Fruit fly (Drosophila melanogaster) whole organism, embryonic: ENCODE results near the gene nan.
A peak's percentile ranks its signal among the peaks of the same experiment; 100 is the strongest.

Experiments used
- CG10209 ChIP-seq: fragments of 200-800 bp; sonication (Bioruptor generic); optimal IDR thresholded peaks from 3 replicates; lab custom pipeline; 2017; ENCODE audit warnings: missing biosample characterization, mild to moderate bottlenecking, missing genetic modification characterization, missing genetic modification reagents
- CG1024 ChIP-seq: fragments of 200-800 bp; sonication (Bioruptor generic); IDR thresholded peaks from 2 replicates; pipeline ENCODE4 v1.3.6; 2022; ENCODE audit warnings: missing biosample characterization, missing genetic modification characterization
- CG10321 ChIP-seq: fragments of 200-800 bp; sonication (Bioruptor generic); IDR thresholded peaks from 2 replicates; pipeline ENCODE4 v1.3.6; 2022; ENCODE audit warnings: missing biosample characterization, missing genetic modification characterization
- CG10979 ChIP-seq: fragments of 200-800 bp; sonication (Bioruptor generic); optimal IDR thresholded peaks from 2 replicates; lab custom pipeline; 2018; ENCODE audit warnings: missing biosample characterization, mild to moderate bottlenecking, missing genetic modification characterization, moderate library complexity
- CG13424 ChIP-seq: fragments of 200-800 bp; sonication (Bioruptor generic); optimal IDR thresholded peaks from 2 replicates; lab custom pipeline; 2019; ENCODE audit warnings: missing biosample characterization, mild to moderate bottlenecking, missing genetic modification characterization, moderate library complexity
- CG2199 ChIP-seq: fragments of 200-800 bp; sonication (Bioruptor generic); IDR thresholded peaks from 3 replicates; pipeline ENCODE4 v1.3.6; 2022; ENCODE audit warnings: missing biosample characterization, missing genetic modification characterization
- CG2875 ChIP-seq: fragments of 200-800 bp; sonication (Bioruptor generic); optimal IDR thresholded peaks from 2 replicates; lab custom pipeline; 2017; ENCODE audit warnings: missing biosample characterization, mild to moderate bottlenecking, missing genetic modification characterization, missing genetic modification reagents
- CG32772 ChIP-seq: fragments of 200-800 bp; sonication (Bioruptor generic); IDR thresholded peaks from 2 replicates; pipeline ENCODE4 v1.3.6; 2022; ENCODE audit warnings: missing biosample characterization, missing genetic modification characterization
- CG33213 ChIP-seq: fragments of 200-800 bp; sonication (Bioruptor generic); optimal IDR thresholded peaks from 3 replicates; lab custom pipeline; 2016; ENCODE audit warnings: missing biosample characterization, missing genetic modification characterization
- CG42726 ChIP-seq: fragments of 200-800 bp; sonication (Bioruptor generic); IDR thresholded peaks from 2 replicates; pipeline ENCODE4 v1.3.6; 2022; ENCODE audit warnings: missing biosample characterization, missing genetic modification characterization; ENCODE audit not compliant: partially characterized antibody
- CG4360 ChIP-seq: fragments of 200-800 bp; sonication (Bioruptor generic); IDR thresholded peaks from 2 replicates; pipeline ENCODE4 v1.3.6; 2022; ENCODE audit warnings: missing biosample characterization, missing genetic modification characterization
- CG4617 ChIP-seq: fragments of 200-800 bp; sonication (Bioruptor generic); optimal IDR thresholded peaks from 3 replicates; lab custom pipeline; 2016; ENCODE audit warnings: missing biosample characterization, missing genetic modification characterization, borderline replicate concordance
- CG9609 ChIP-seq: fragments of 200-800 bp; sonication (Bioruptor generic); optimal IDR thresholded peaks from 3 replicates; lab custom pipeline; 2016; ENCODE audit warnings: missing biosample characterization, missing genetic modification characterization
- CHES-1-like ChIP-seq: fragments of 200-800 bp; sonication (Bioruptor generic); optimal IDR thresholded peaks from 2 replicates; lab custom pipeline; 2016; ENCODE audit warnings: missing biosample characterization, missing genetic modification characterization
- CTCF ChIP-seq: fragments of 200-800 bp; sonication (Bioruptor generic); optimal IDR thresholded peaks from 2 replicates; lab custom pipeline; 2017; ENCODE audit warnings: missing biosample characterization, mild to moderate bottlenecking, missing genetic modification characterization, moderate library complexity
- CkIIα-i1 ChIP-seq: fragments of 200-800 bp; sonication (Bioruptor generic); IDR thresholded peaks from 2 replicates; pipeline ENCODE4 v1.3.6; 2022; ENCODE audit warnings: missing biosample characterization, missing genetic modification characterization
- Drgx ChIP-seq: fragments of 200-800 bp; sonication (Bioruptor generic); IDR thresholded peaks from 2 replicates; pipeline ENCODE4 v1.3.6; 2022; ENCODE audit warnings: missing biosample characterization, missing genetic modification characterization
- Fer1 ChIP-seq: fragments of 200-800 bp; sonication (Bioruptor generic); optimal IDR thresholded peaks from 2 replicates; lab custom pipeline; 2017; ENCODE audit warnings: missing biosample characterization, mild to moderate bottlenecking, missing genetic modification characterization
- H15 ChIP-seq: fragments of 200-800 bp; sonication (Bioruptor generic); IDR thresholded peaks from 3 replicates; pipeline ENCODE4 v1.3.6; 2022; ENCODE audit warnings: missing biosample characterization, missing genetic modification characterization
- Hmx ChIP-seq: fragments of 200-800 bp; sonication (Bioruptor generic); optimal IDR thresholded peaks from 2 replicates; lab custom pipeline; 2016; ENCODE audit warnings: missing biosample characterization, missing genetic modification characterization
- Hr78 ChIP-seq, 2 experiments: fragments of 200-800 bp in 1 of 2; fragments of >200 bp in 1 of 2; sonication (Bioruptor generic) in 1 of 2; optimal IDR thresholded peaks; 2 replicates each; lab custom pipeline; 2017 to 2019; ENCODE audit warnings: missing biosample characterization in 2 of 2, missing genetic modification characterization in 2 of 2, mild to moderate bottlenecking in 1 of 2, moderate library complexity in 1 of 2
- Lim3 ChIP-seq: fragments of 200-800 bp; sonication (Bioruptor generic); IDR thresholded peaks from 2 replicates; pipeline ENCODE4 v1.3.6; 2022; ENCODE audit warnings: missing biosample characterization, missing genetic modification characterization
- Med ChIP-seq: fragments of 200-800 bp; sonication (Bioruptor generic); peaks from one replicate; lab custom pipeline; 2016; ENCODE audit warnings: missing biosample characterization, missing genetic modification characterization, mild to moderate bottlenecking, inconsistent platforms, moderate library complexity
- Mrtf ChIP-seq: fragments of 200-800 bp; sonication (Bioruptor generic); IDR thresholded peaks from 3 replicates; pipeline ENCODE4 v1.3.6; 2022; ENCODE audit warnings: missing biosample characterization, missing genetic modification characterization
- Oli ChIP-seq: fragments of 200-800 bp; sonication (Bioruptor generic); optimal IDR thresholded peaks from 2 replicates; lab custom pipeline; 2018; ENCODE audit warnings: missing biosample characterization, mild to moderate bottlenecking, missing genetic modification characterization, moderate library complexity
- PHDP ChIP-seq: fragments of 200-800 bp; sonication (Bioruptor generic); optimal IDR thresholded peaks from 3 replicates; lab custom pipeline; 2018; ENCODE audit warnings: missing biosample characterization, mild to moderate bottlenecking, missing genetic modification characterization, moderate library complexity
- Scr ChIP-seq: fragments of 200-800 bp; sonication (Bioruptor generic); IDR thresholded peaks from 2 replicates; pipeline ENCODE4 v1.3.6; 2022; ENCODE audit warnings: missing biosample characterization, missing genetic modification characterization; ENCODE audit not compliant: partially characterized antibody
- Six4 ChIP-seq: fragments of 200-800 bp; sonication (Bioruptor generic); optimal IDR thresholded peaks from 2 replicates; lab custom pipeline; 2016; ENCODE audit warnings: missing biosample characterization, missing genetic modification characterization
- ac ChIP-seq: fragments of 200-800 bp; sonication (Bioruptor generic); optimal IDR thresholded peaks from 3 replicates; lab custom pipeline; 2017; ENCODE audit warnings: missing biosample characterization, mild to moderate bottlenecking, missing genetic modification characterization
- bsh ChIP-seq, 2 experiments: fragments of 200-800 bp; sonication (Bioruptor generic); optimal IDR thresholded peaks; 2 replicates each; lab custom pipeline; 2017 to 2018; ENCODE audit warnings: mild to moderate bottlenecking in 2 of 2, missing biosample characterization in 2 of 2, missing genetic modification characterization in 2 of 2, moderate library complexity in 1 of 2
- btn ChIP-seq: fragments of 200-800 bp; sonication (Bioruptor generic); optimal IDR thresholded peaks from 2 replicates; lab custom pipeline; 2016; ENCODE audit warnings: missing biosample characterization, missing genetic modification characterization
- dmrt99B ChIP-seq: fragments of 200-800 bp; sonication (Bioruptor generic); optimal IDR thresholded peaks from 2 replicates; lab custom pipeline; 2018; ENCODE audit warnings: missing biosample characterization, mild to moderate bottlenecking, missing genetic modification characterization, moderate library complexity
- fd102C ChIP-seq: fragments of 200-800 bp; sonication (Bioruptor generic); optimal IDR thresholded peaks from 2 replicates; lab custom pipeline; 2018; ENCODE audit warnings: missing biosample characterization, mild to moderate bottlenecking, missing genetic modification characterization, moderate library complexity
- gcm ChIP-seq: fragments of 200-800 bp; sonication (Bioruptor generic); optimal IDR thresholded peaks from 2 replicates; lab custom pipeline; 2019; ENCODE audit warnings: missing biosample characterization, mild to moderate bottlenecking, missing genetic modification characterization, moderate library complexity
- grn ChIP-seq: fragments of 200-800 bp; sonication (Bioruptor generic); optimal IDR thresholded peaks from 3 replicates; lab custom pipeline; 2017; ENCODE audit warnings: missing biosample characterization, missing genetic modification characterization
- hkb ChIP-seq, 2 experiments: fragments of 200-800 bp in 1 of 2; fragments of >200 bp in 1 of 2; sonication (Bioruptor generic) in 1 of 2; IDR thresholded peaks in 1 of 2; optimal IDR thresholded peaks in 1 of 2; 2 replicates each; pipeline versions ENCODE4 v1.3.6 to Lab custom; 2017 to 2022; ENCODE audit warnings: missing biosample characterization in 1 of 2, missing genetic modification characterization in 1 of 2
- kah ChIP-seq: fragments of 200-800 bp; sonication (Bioruptor generic); optimal IDR thresholded peaks from 2 replicates; lab custom pipeline; 2018; ENCODE audit warnings: missing biosample characterization, mild to moderate bottlenecking, missing genetic modification characterization
- klu ChIP-seq: fragments of 200-800 bp; sonication (Bioruptor generic); IDR thresholded peaks from 2 replicates; pipeline ENCODE4 v1.3.6; 2022; ENCODE audit warnings: missing biosample characterization, missing genetic modification characterization
- maf-S ChIP-seq: fragments of 200-800 bp; sonication (Bioruptor generic); optimal IDR thresholded peaks from 2 replicates; lab custom pipeline; 2016; ENCODE audit warnings: missing biosample characterization, missing genetic modification characterization
- mam ChIP-seq: fragments of 200-800 bp; sonication (Bioruptor generic); optimal IDR thresholded peaks from 3 replicates; lab custom pipeline; 2016; ENCODE audit warnings: missing biosample characterization, missing genetic modification characterization
- pho ChIP-seq: fragments of 200-800 bp; sonication (Bioruptor generic); optimal IDR thresholded peaks from 2 replicates; lab custom pipeline; 2016; ENCODE audit warnings: missing biosample characterization, missing genetic modification characterization
- scrt ChIP-seq: fragments of 200-800 bp; sonication (Bioruptor generic); optimal IDR thresholded peaks from 2 replicates; lab custom pipeline; 2018; ENCODE audit warnings: missing biosample characterization, mild to moderate bottlenecking, missing genetic modification characterization, moderate library complexity
- seq ChIP-seq: fragments of 200-800 bp; sonication (Bioruptor generic); IDR thresholded peaks from 2 replicates; pipeline ENCODE4 v1.3.6; 2022; ENCODE audit warnings: missing biosample characterization, missing genetic modification characterization
- shn ChIP-seq: fragments of 200-800 bp; sonication (Bioruptor generic); optimal IDR thresholded peaks from 3 replicates; lab custom pipeline; 2016; ENCODE audit warnings: missing biosample characterization, missing genetic modification characterization
- stwl ChIP-seq: fragments of 200-800 bp; sonication (Bioruptor generic); optimal IDR thresholded peaks from 3 replicates; lab custom pipeline; 2018; ENCODE audit warnings: missing biosample characterization, mild to moderate bottlenecking, missing genetic modification characterization, moderate library complexity
- trem ChIP-seq: fragments of 200-800 bp; optimal IDR thresholded peaks from 3 replicates; lab custom pipeline; 2019; ENCODE audit warnings: missing biosample characterization, mild to moderate bottlenecking, missing genetic modification characterization, moderate library complexity
- tx ChIP-seq: fragments of 200-800 bp; sonication (Bioruptor generic); optimal IDR thresholded peaks from 2 replicates; lab custom pipeline; 2016; ENCODE audit warnings: missing biosample characterization, missing genetic modification characterization
- zen ChIP-seq: fragments of 200-800 bp; sonication (Bioruptor generic); optimal IDR thresholded peaks from 3 replicates; lab custom pipeline; 2018; ENCODE audit warnings: missing biosample characterization, mild to moderate bottlenecking, missing genetic modification characterization, moderate library complexity

nan gene

DNA sequence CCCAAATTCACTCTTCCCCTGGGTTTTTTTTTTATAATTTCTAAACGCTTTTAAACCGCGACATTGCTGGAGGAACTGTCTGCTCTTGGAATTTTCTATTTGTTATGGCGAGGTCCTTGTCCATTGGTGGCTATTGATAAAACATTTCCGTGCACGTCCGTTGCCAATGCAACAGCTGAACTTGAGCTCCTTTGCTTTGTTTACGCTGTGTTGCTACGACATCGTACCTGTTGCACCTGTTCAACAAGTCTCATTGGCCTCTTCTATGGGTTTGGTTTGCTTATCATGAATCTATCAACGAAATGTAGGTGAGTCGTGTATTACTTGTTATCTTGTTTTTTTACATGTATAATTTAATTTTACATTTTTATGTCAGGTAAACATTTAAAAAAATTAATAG, at the start of gene nan:
nan (minus strand) TSS at position 218 of the 400 bp plus-strand sequence.
- no peak for TF ChIP-seq Hmx (GFP tag; lab: Kevin White, UChicago)
- no peak for TF ChIP-seq CG10979
- peak; percentile 25 for TF ChIP-seq ac (GFP tag; lab: Kevin White, UChicago)
- TF ChIP-seq CG9609 (GFP tag; lab: Kevin White, UChicago) = no peak
- no peak for TF ChIP-seq CHES-1-like (GFP tag; lab: Kevin White, UChicago)
- TF ChIP-seq CG4617 (GFP tag; lab: Kevin White, UChicago) = no peak
- TF ChIP-seq btn = no peak
- TF ChIP-seq scrt (GFP tag; lab: Kevin White, UChicago) = peak; percentile 87
- TF ChIP-seq Six4 = no peak
- no peak for TF ChIP-seq fd102C (GFP tag; lab: Kevin White, UChicago)
- peak; percentile 44 for TF ChIP-seq grn

- TF ChIP-seq CG42726 = no peak
- peak; percentile 28 for TF ChIP-seq Med (GFP tag; lab: Kevin White, UChicago)
- no peak for TF ChIP-seq mam (GFP tag; lab: Kevin White, UChicago)
Observed at dm6 chr3L:14236335-14236734, 46.9 kb upstream of the nan start, which contains the start of gene CG7906. Gene CG7906 (plus strand): TSS chr3L:14236635.

dm6 chr3L:14235820-14236219, 46.4 kb upstream of the nan start, which contains the start of gene CG34244:
Gene CG34244 (minus strand): TSS chr3L:14235941.
- TF ChIP-seq kah (GFP tag; lab: Kevin White, UChicago) (no peak), CG1024 (no peak), seq (GFP tag; lab: Robert Waterston, UW) (peak; percentile 11; the same call in 1 of the 2 replicates), CG13424 (tag; lab: Kevin White, UChicago) (no peak), gcm (no peak), Mrtf (no peak), dmrt99B (tag; lab: Kevin White, UChicago) (no peak), CG4617 (GFP tag; lab: Kevin White, UChicago) (no peak), CG4360 (no peak), trem (tag; lab: Kevin White, UChicago) (no peak), CG2199 (GFP tag; lab: Robert Waterston, UW) (0 out of 3 replicates have a peak, but pooled peaks have one; percentile 48), PHDP (tag; lab: Kevin White, UChicago) (peak; percentile 10), Lim3 (no peak), CG10209 (no peak), tx (GFP tag; lab: Kevin White, UChicago) (no peak), CG10321 (no peak), Hr78 (GFP tag; optimal IDR thresholded peaks at IDR 0.05; lab: Kevin White, UChicago) (no peak), CG33213 (GFP tag; lab: Kevin White, UChicago) (peak; percentile 9), CkIIα-i1 (GFP tag; lab: Robert Waterston, UW) (no peak), zen (tag; lab: Kevin White, UChicago) (no peak), pho (no peak), CTCF (GFP tag; lab: Kevin White, UChicago) (peak; percentile 95), hkb (optimal IDR thresholded peaks at IDR 0.05; lab: Kevin White, UChicago) (no peak), hkb (GFP tag; IDR thresholded peaks at IDR 0.05; lab: Robert Waterston, UW) (0 out of 2 replicates have a peak, but pooled peaks have one; percentile 12), CG2875 (GFP tag; lab: Kevin White, UChicago) (no peak), Scr (GFP tag; lab: Robert Waterston, UW) (no peak), Drgx (GFP tag; lab: Robert Waterston, UW) (no peak), CG32772 (no peak), maf-S (no peak), Fer1 (no peak), stwl (tag; lab: Kevin White, UChicago) (peak; percentile 77), shn (GFP tag; lab: Kevin White, UChicago) (no peak), klu (GFP tag; lab: Robert Waterston, UW) (no peak), bsh (GFP tag; optimal IDR thresholded peaks at IDR 0.05; lab: Kevin White, UChicago) (no peak), Oli (tag; lab: Kevin White, UChicago) (no peak), H15 (no peak)
